Worm (Caenorhabditis elegans) whole organism, L3 larva: ENCODE measurements around the gene C35B1.8.

Experiments
- egl-5 ChIP-seq: fragments of 150-350 bp; optimal IDR thresholded peaks from 2 replicates; lab custom pipeline; 2017; ENCODE audit warnings: missing biosample characterization, missing genetic modification reagents, missing genetic modification characterization, inconsistent platforms
- fkh-2 ChIP-seq: fragments of 150-350 bp; optimal IDR thresholded peaks from 2 replicates; lab custom pipeline; 2014; ENCODE audit warnings: missing biosample characterization, missing genetic modification reagents, missing genetic modification characterization
- nhr-11 ChIP-seq: fragments of 150-350 bp; optimal IDR thresholded peaks from 2 replicates; lab custom pipeline; 2014; ENCODE audit warnings: missing biosample characterization, missing genetic modification characterization
- nhr-23 ChIP-seq: fragments of 150-350 bp; optimal IDR thresholded peaks from 2 replicates; lab custom pipeline; 2014; ENCODE audit warnings: missing biosample characterization, missing genetic modification reagents, missing genetic modification characterization
- nhr-28 ChIP-seq: fragments of 150-350 bp; optimal IDR thresholded peaks from 2 replicates; lab custom pipeline; 2014; ENCODE audit warnings: missing biosample characterization, missing genetic modification characterization
- nhr-77 ChIP-seq: fragments of 150-350 bp; optimal IDR thresholded peaks from 2 replicates; lab custom pipeline; 2014; ENCODE audit warnings: missing biosample characterization, missing genetic modification characterization
- tbx-2 ChIP-seq: sonication (generic microtip); optimal IDR thresholded peaks from 2 replicates; lab custom pipeline; 2016; ENCODE audit warnings: mild to moderate bottlenecking, missing genetic modification characterization, missing compliant biosample characterization
- unc-62 ChIP-seq: fragments of 150-350 bp; sonication (generic microtip); optimal IDR thresholded peaks from 4 replicates; lab custom pipeline; 2014; ENCODE audit warnings: missing biosample characterization, missing genetic modification reagents, missing genetic modification characterization
- ztf-11 ChIP-seq: fragments of 150-350 bp; optimal IDR thresholded peaks from 2 replicates; lab custom pipeline; 2014; ENCODE audit warnings: missing biosample characterization, missing genetic modification characterization

DNA sequence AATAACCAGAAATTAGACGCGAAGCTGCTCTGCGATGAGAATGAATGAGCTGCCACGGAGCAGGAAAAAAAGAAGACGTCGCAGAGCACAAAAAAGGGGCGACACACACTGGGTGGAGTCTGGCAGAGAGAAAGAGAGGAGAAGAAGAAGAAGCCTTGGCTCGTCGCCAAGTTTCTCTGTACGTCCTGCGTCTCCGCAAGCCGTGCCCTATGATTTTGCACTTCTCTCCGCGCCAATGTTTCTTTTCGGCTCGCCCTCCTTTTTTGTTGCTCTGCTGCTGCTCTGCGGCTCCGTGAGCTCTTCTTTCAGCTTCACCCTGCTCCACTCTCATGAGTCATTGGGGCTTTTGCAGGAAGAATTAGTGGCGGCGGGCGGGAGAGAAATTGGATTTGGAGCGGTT, 43.9 kb downstream of the C35B1.8 start, which contains the start of gene hlh-30:
- TF ChIP-seq nhr-11 (tag; lab: Kevin White, UChicago) (no peak), nhr-28 (tag; lab: Kevin White, UChicago) (no peak), nhr-23 (tag; lab: Kevin White, UChicago) (no peak), unc-62 (no peak), nhr-77 (tag; lab: Kevin White, UChicago) (no peak), egl-5 (tag; lab: Kevin White, UChicago) (no peak), tbx-2 (peak; percentile 29), fkh-2 (tag; lab: Kevin White, UChicago) (no peak), ztf-11 (no peak)
